Fruit fly (Drosophila melanogaster): ENCODE data around the gene CG2100.

dm6 chr3R:5742278-5743196 is 6.4 kb upstream of the CG2100 start, which contains the start of the genes Sym and Madm:
- TF ChIP-seq h (optimal IDR thresholded peaks at IDR 0.05): no peak
- peak; percentile 16 for TF ChIP-seq CG12155 (GFP tag; optimal IDR thresholded peaks at IDR 0.05)
- no peak for TF ChIP-seq Tbp (GFP tag; optimal IDR thresholded peaks at IDR 0.05)
- TF ChIP-seq vnd (GFP tag; IDR thresholded peaks at IDR 0.05; ENCODE audit: partially characterized antibody): peak; percentile 84

All from whole organism, embryonic.